Worm (Caenorhabditis elegans) whole organism, midembryonic: ENCODE data around the gene C17H12.12.

ENCODE experiments used
- T22C8.4 ChIP-seq: fragments of 200-800 bp; sonication (Bioruptor generic); IDR thresholded peaks from 2 replicates; pipeline ENCODE4 v1.3.6; 2022; ENCODE audit warnings: missing genetic modification characterization, missing compliant biosample characterization
- cog-1 ChIP-seq: sonication (generic microtip); optimal IDR thresholded peaks from 2 replicates; lab custom pipeline; 2016; ENCODE audit warnings: missing genetic modification characterization, missing compliant biosample characterization
- flt-1 ChIP-seq: fragments of 200-800 bp; sonication (Bioruptor generic); IDR thresholded peaks from 2 replicates; pipeline ENCODE4 v1.3.6; 2022; ENCODE audit warnings: missing genetic modification characterization, missing compliant biosample characterization
- klf-2 ChIP-seq: fragments of 200-800 bp; sonication (Bioruptor generic); conservative IDR thresholded peaks from 2 replicates; pipeline ENCODE4 v1.3.6; 2022; ENCODE audit warnings: missing genetic modification reagents, missing genetic modification characterization, missing compliant biosample characterization
- med-1 ChIP-seq: sonication (generic microtip); optimal IDR thresholded peaks from 2 replicates; lab custom pipeline; 2017; ENCODE audit warnings: missing genetic modification characterization, mild to moderate bottlenecking, missing compliant biosample characterization, antibody characterized with exemption, missing genetic modification reagents; ENCODE audit not compliant: insufficient read depth
- ref-1 ChIP-seq: fragments of 200-800 bp; sonication (Bioruptor generic); conservative IDR thresholded peaks from 2 replicates; pipeline ENCODE4 v1.3.6; 2022; ENCODE audit warnings: missing genetic modification reagents, missing genetic modification characterization, missing compliant biosample characterization
- tab-1 ChIP-seq: fragments of 200-800 bp; sonication (Bioruptor generic); IDR thresholded peaks from 2 replicates; pipeline ENCODE4 v1.3.6; 2022; ENCODE audit warnings: missing genetic modification characterization, missing compliant biosample characterization
- ztf-23 ChIP-seq: fragments of 200-800 bp; sonication (Bioruptor generic); IDR thresholded peaks from 2 replicates; pipeline ENCODE4 v1.3.6; 2022; ENCODE audit warnings: missing genetic modification reagents, missing genetic modification characterization, missing compliant biosample characterization
- ztf-29 ChIP-seq: fragments of 200-800 bp; sonication (Bioruptor generic); IDR thresholded peaks from 2 replicates; pipeline ENCODE4 v1.3.6; 2022; ENCODE audit warnings: missing genetic modification reagents, missing genetic modification characterization, missing compliant biosample characterization

ce11 chrIV:6748491-6748890 lies 47.2 kb upstream of the C17H12.12 start, which contains the start of gene lin-45:
- TF ChIP-seq ref-1 (GFP tag; lab: Robert Waterston, UW) = no peak
- TF ChIP-seq tab-1 (GFP tag; lab: Robert Waterston, UW) = no peak
- TF ChIP-seq flt-1 = no peak
- no peak for TF ChIP-seq med-1 (GFP tag; lab: Kevin White, UChicago)
- no peak for TF ChIP-seq ztf-23 (GFP tag; lab: Robert Waterston, UW)
- TF ChIP-seq klf-2 (GFP tag; lab: Robert Waterston, UW) = no peak
- no peak for TF ChIP-seq ztf-29
- TF ChIP-seq cog-1 (tag; lab: Kevin White, UChicago) = no peak
- TF ChIP-seq T22C8.4 = no peak
